Fruit fly (Drosophila melanogaster) whole organism, embryonic: Measurements from ENCODE around the gene CG34126.

Source experiments
- B-H2 ChIP-seq: fragments of 200-800 bp; sonication (Bioruptor generic); optimal IDR thresholded peaks from 2 replicates; lab custom pipeline; 2018; ENCODE audit warnings: missing biosample characterization, mild to moderate bottlenecking, missing genetic modification characterization
- CG10959 ChIP-seq: fragments of 200-800 bp; sonication (Bioruptor generic); IDR thresholded peaks from 2 replicates; pipeline ENCODE4 v1.3.6; 2022; ENCODE audit warnings: missing biosample characterization, missing genetic modification characterization
- CG11398 ChIP-seq: fragments of 200-800 bp; sonication (Bioruptor generic); optimal IDR thresholded peaks from 2 replicates; lab custom pipeline; 2016; ENCODE audit warnings: missing biosample characterization, missing genetic modification characterization
- CG11504 ChIP-seq: fragments of 200-800 bp; sonication (Bioruptor generic); optimal IDR thresholded peaks from 3 replicates; lab custom pipeline; 2019; ENCODE audit warnings: missing biosample characterization, mild to moderate bottlenecking, missing genetic modification characterization, moderate library complexity
- CG12104 ChIP-seq: fragments of 200-800 bp; sonication (Bioruptor generic); optimal IDR thresholded peaks from 3 replicates; lab custom pipeline; 2016; ENCODE audit warnings: missing biosample characterization, missing genetic modification characterization
- CG13296 ChIP-seq: fragments of 200-800 bp; sonication (Bioruptor generic); optimal IDR thresholded peaks from 3 replicates; lab custom pipeline; 2018; ENCODE audit warnings: missing biosample characterization, mild to moderate bottlenecking, missing genetic modification characterization
- CG13775 ChIP-seq: fragments of 200-800 bp; sonication (Bioruptor generic); optimal IDR thresholded peaks from 3 replicates; lab custom pipeline; 2017; ENCODE audit warnings: missing biosample characterization, mild to moderate bottlenecking, missing genetic modification characterization
- CG14014 ChIP-seq: fragments of 200-800 bp; sonication (Bioruptor generic); IDR thresholded peaks from 2 replicates; pipeline ENCODE4 v1.3.6; 2022; ENCODE audit warnings: missing biosample characterization, missing genetic modification characterization
- CG14050 ChIP-seq: fragments of 200-800 bp; sonication (Bioruptor generic); IDR thresholded peaks from 3 replicates; pipeline ENCODE4 v1.3.6; 2022; ENCODE audit warnings: missing biosample characterization, missing genetic modification characterization
- CG14441 ChIP-seq: fragments of 200-800 bp; sonication (Bioruptor generic); IDR thresholded peaks from 2 replicates; pipeline ENCODE4 v1.3.6; 2022; ENCODE audit warnings: missing biosample characterization, missing genetic modification characterization
- CG15073 ChIP-seq: fragments of 200-800 bp; sonication (Bioruptor generic); optimal IDR thresholded peaks from 2 replicates; lab custom pipeline; 2016; ENCODE audit warnings: missing biosample characterization, missing genetic modification characterization
- CG15601 ChIP-seq: fragments of 200-800 bp; sonication (Bioruptor generic); optimal IDR thresholded peaks from 3 replicates; lab custom pipeline; 2019; ENCODE audit warnings: missing biosample characterization, mild to moderate bottlenecking, missing genetic modification characterization, moderate library complexity
- CG17359 ChIP-seq: fragments of 200-800 bp; sonication (Bioruptor generic); optimal IDR thresholded peaks from 3 replicates; lab custom pipeline; 2018; ENCODE audit warnings: missing biosample characterization, mild to moderate bottlenecking, missing genetic modification characterization, moderate library complexity
- CG17568 ChIP-seq: fragments of 200-800 bp; sonication (Bioruptor generic); optimal IDR thresholded peaks from 2 replicates; lab custom pipeline; 2018; ENCODE audit warnings: missing biosample characterization, mild to moderate bottlenecking, missing genetic modification characterization, moderate library complexity
- CG33213 ChIP-seq: fragments of 200-800 bp; sonication (Bioruptor generic); optimal IDR thresholded peaks from 3 replicates; lab custom pipeline; 2016; ENCODE audit warnings: missing biosample characterization, missing genetic modification characterization
- CG4282 ChIP-seq: fragments of 200-800 bp; sonication (Bioruptor generic); optimal IDR thresholded peaks from 2 replicates; lab custom pipeline; 2016; ENCODE audit warnings: missing biosample characterization, missing genetic modification characterization
- CG4707 ChIP-seq: fragments of 200-800 bp; sonication (Bioruptor generic); optimal IDR thresholded peaks from 2 replicates; lab custom pipeline; 2018; ENCODE audit warnings: missing biosample characterization, mild to moderate bottlenecking, missing genetic modification characterization, moderate library complexity
- CG8359 ChIP-seq: fragments of 200-800 bp; sonication (Bioruptor generic); optimal IDR thresholded peaks from 2 replicates; lab custom pipeline; 2017; ENCODE audit warnings: missing biosample characterization, mild to moderate bottlenecking, missing genetic modification characterization, borderline replicate concordance
- CG8478 ChIP-seq: fragments of >200 bp; optimal IDR thresholded peaks from 2 replicates; lab custom pipeline; 2018
- CG8924 ChIP-seq: fragments of 200-800 bp; optimal IDR thresholded peaks from 3 replicates; lab custom pipeline; 2019; ENCODE audit warnings: missing biosample characterization, mild to moderate bottlenecking, missing genetic modification characterization, moderate library complexity
- CG9215 ChIP-seq: fragments of 200-800 bp; sonication (Bioruptor generic); IDR thresholded peaks from 2 replicates; pipeline ENCODE4 v1.3.6; 2022; ENCODE audit warnings: missing biosample characterization, missing genetic modification characterization
- Dad ChIP-seq: fragments of 200-800 bp; sonication (Bioruptor generic); optimal IDR thresholded peaks from 3 replicates; lab custom pipeline; 2016; ENCODE audit warnings: missing biosample characterization, missing genetic modification characterization
- Doc2 ChIP-seq: fragments of 200-800 bp; sonication (Bioruptor generic); IDR thresholded peaks from 2 replicates; pipeline ENCODE4 v1.3.6; 2022; ENCODE audit warnings: missing biosample characterization, missing genetic modification characterization
- Dp ChIP-seq: fragments of 200-800 bp; sonication (Bioruptor generic); optimal IDR thresholded peaks from 2 replicates; lab custom pipeline; 2018; ENCODE audit warnings: missing biosample characterization, mild to moderate bottlenecking, missing genetic modification characterization, moderate library complexity
- E2f2 ChIP-seq: fragments of 200-800 bp; sonication (Bioruptor generic); IDR thresholded peaks from 2 replicates; pipeline ENCODE4 v1.3.6; 2022; ENCODE audit warnings: missing biosample characterization, missing genetic modification characterization
- ERR ChIP-seq: fragments of 200-800 bp; sonication (Bioruptor generic); optimal IDR thresholded peaks from 2 replicates; lab custom pipeline; 2016; ENCODE audit warnings: missing biosample characterization, missing genetic modification characterization
- Ets97D ChIP-seq: fragments of 200-800 bp; sonication (Bioruptor generic); optimal IDR thresholded peaks from 3 replicates; lab custom pipeline; 2016; ENCODE audit warnings: missing biosample characterization, missing genetic modification characterization
- Fer2 ChIP-seq: fragments of 200-800 bp; sonication (Bioruptor generic); optimal IDR thresholded peaks from 2 replicates; lab custom pipeline; 2018; ENCODE audit warnings: missing biosample characterization, mild to moderate bottlenecking, missing genetic modification characterization, moderate library complexity
- Hr3 ChIP-seq: fragments of 200-800 bp; sonication (Bioruptor generic); optimal IDR thresholded peaks from 3 replicates; lab custom pipeline; 2016; ENCODE audit warnings: missing biosample characterization, missing genetic modification characterization
- Hsf ChIP-seq: fragments of 200-800 bp; sonication (Bioruptor generic); optimal IDR thresholded peaks from 3 replicates; lab custom pipeline; 2016; ENCODE audit warnings: missing biosample characterization, missing genetic modification characterization
- Kr ChIP-seq: fragments of 200-800 bp; sonication (Bioruptor generic); optimal IDR thresholded peaks from 2 replicates; lab custom pipeline; 2017; ENCODE audit warnings: missing biosample characterization, mild to moderate bottlenecking, missing genetic modification characterization
- Myb ChIP-seq: fragments of 200-800 bp; sonication (Bioruptor generic); optimal IDR thresholded peaks from 2 replicates; lab custom pipeline; 2016; ENCODE audit warnings: missing biosample characterization, missing genetic modification characterization
- NC2α ChIP-seq: fragments of 200-800 bp; sonication (Bioruptor generic); optimal IDR thresholded peaks from 2 replicates; lab custom pipeline; 2016; ENCODE audit warnings: missing biosample characterization, missing genetic modification characterization
- TFAM ChIP-seq: fragments of 200-800 bp; sonication (Bioruptor generic); optimal IDR thresholded peaks from 2 replicates; lab custom pipeline; 2017; ENCODE audit warnings: missing biosample characterization, missing genetic modification characterization, inconsistent platforms
- bigmax ChIP-seq: fragments of 200-800 bp; sonication (Bioruptor generic); optimal IDR thresholded peaks from 2 replicates; lab custom pipeline; 2018; ENCODE audit warnings: missing biosample characterization, mild to moderate bottlenecking, missing genetic modification characterization
- da ChIP-seq: fragments of 200-800 bp; sonication (Bioruptor generic); optimal IDR thresholded peaks from 2 replicates; lab custom pipeline; 2016; ENCODE audit warnings: missing biosample characterization, missing genetic modification characterization
- dysf ChIP-seq: fragments of 200-800 bp; sonication (Bioruptor generic); IDR thresholded peaks from 3 replicates; pipeline ENCODE4 v1.3.6; 2022; ENCODE audit warnings: missing biosample characterization, missing genetic modification characterization
- exex ChIP-seq: fragments of 200-800 bp; sonication (Bioruptor generic); optimal IDR thresholded peaks from 4 replicates; lab custom pipeline; 2018; ENCODE audit warnings: missing biosample characterization, mild to moderate bottlenecking, missing genetic modification characterization, moderate library complexity
- gsb ChIP-seq: fragments of 200-800 bp; sonication (Bioruptor generic); IDR thresholded peaks from 2 replicates; pipeline ENCODE4 v1.3.6; 2022; ENCODE audit warnings: missing biosample characterization, missing genetic modification characterization
- gt ChIP-seq: fragments of 200-800 bp; sonication (Bioruptor generic); IDR thresholded peaks from 2 replicates; pipeline ENCODE4 v1.3.6; 2022; ENCODE audit warnings: missing biosample characterization, missing genetic modification characterization
- hth ChIP-seq: fragments of >200 bp; optimal IDR thresholded peaks from 2 replicates; lab custom pipeline; 2017; ENCODE audit warnings: inconsistent platforms
- lilli ChIP-seq: fragments of 200-800 bp; sonication (Bioruptor generic); optimal IDR thresholded peaks from 3 replicates; lab custom pipeline; 2016; ENCODE audit warnings: missing biosample characterization, missing genetic modification characterization
- pan ChIP-seq, 4 experiments: fragments of >200 bp in 3 of 4; fragments of 200-800 bp in 1 of 4; sonication (Bioruptor generic) in 1 of 4; optimal IDR thresholded peaks in 3 of 4; IDR thresholded peaks in 1 of 4; 2 replicates each; pipeline versions ENCODE4 v1.3.6 to Lab custom; 2017 to 2022; ENCODE audit warnings: missing biosample characterization in 2 of 4, missing genetic modification characterization in 2 of 4, mixed read lengths in 1 of 4
- pb ChIP-seq: fragments of 200-800 bp; sonication (Bioruptor generic); optimal IDR thresholded peaks from 3 replicates; lab custom pipeline; 2016; ENCODE audit warnings: missing biosample characterization, missing genetic modification characterization
- phol ChIP-seq: fragments of 200-800 bp; sonication (Bioruptor generic); optimal IDR thresholded peaks from 3 replicates; lab custom pipeline; 2018; ENCODE audit warnings: missing biosample characterization, mild to moderate bottlenecking, missing genetic modification characterization, moderate library complexity
- prd ChIP-seq, 3 experiments: fragments of >200 bp in 2 of 3; fragments of 200-800 bp in 1 of 3; sonication (Bioruptor generic) in 1 of 3; optimal IDR thresholded peaks in 2 of 3; IDR thresholded peaks in 1 of 3; 2 replicates in 2 of 3; 3 replicates in 1 of 3; pipeline versions ENCODE4 v1.3.6 to Lab custom; 2017 to 2022; ENCODE audit warnings: missing biosample characterization in 1 of 3, missing genetic modification characterization in 1 of 3
- sd ChIP-seq: fragments of 200-800 bp; sonication (Bioruptor generic); optimal IDR thresholded peaks from 3 replicates; lab custom pipeline; 2018; ENCODE audit warnings: missing biosample characterization, mild to moderate bottlenecking, missing genetic modification characterization, moderate library complexity
- sima ChIP-seq: fragments of 200-800 bp; sonication (Bioruptor generic); optimal IDR thresholded peaks from 2 replicates; lab custom pipeline; 2016; ENCODE audit warnings: missing biosample characterization, missing genetic modification characterization
- slp2 ChIP-seq: fragments of 200-800 bp; sonication (Bioruptor generic); optimal IDR thresholded peaks from 2 replicates; lab custom pipeline; 2016; ENCODE audit warnings: missing biosample characterization, missing genetic modification characterization
- sqz ChIP-seq: fragments of 200-800 bp; sonication (Bioruptor generic); optimal IDR thresholded peaks from 3 replicates; lab custom pipeline; 2018; ENCODE audit warnings: missing biosample characterization, mild to moderate bottlenecking, missing genetic modification characterization

CG34126 gene

dm6 chr2L:4976988-4977551, 4.3 kb upstream of the CG34126 start, which contains the start of the genes Gmd and CG3792 (continued):
- TF ChIP-seq Myb (GFP tag; lab: Kevin White, UChicago) (peak; percentile 77), CG10959 (GFP tag; lab: Robert Waterston, UW) (peak; percentile 95), Hsf (peak; percentile 97), CG14050 (GFP tag; lab: Robert Waterston, UW) (peak; percentile 93), CG15601 (peak; percentile 92), sd (tag; lab: Kevin White, UChicago) (peak; percentile 93), da (GFP tag; lab: Kevin White, UChicago) (peak; percentile 69), CG8478 (lab: Kevin White, UChicago) (no peak), pan (optimal IDR thresholded peaks at IDR 0.05; lab: Kevin White, UChicago) (no peak), pan (GFP tag; optimal IDR thresholded peaks at IDR 0.05 in 1 of 2, IDR thresholded peaks at IDR 0.05 in 1 of 2) (peak in 1 of 2 experiments; percentile 96), pb (GFP tag; lab: Kevin White, UChicago) (peak; percentile 86), CG9215 (peak; percentile 96), CG8924 (tag; lab: Kevin White, UChicago) (peak; percentile 94), Kr (no peak), ERR (GFP tag; lab: Kevin White, UChicago) (peak; percentile 90), phol (tag; lab: Kevin White, UChicago) (peak; percentile 96), CG13296 (GFP tag; lab: Kevin White, UChicago) (peak; percentile 95), CG14014 (peak; percentile 95), Dad (GFP tag; lab: Kevin White, UChicago) (peak; percentile 94), CG8359 (GFP tag; lab: Kevin White, UChicago) (peak; percentile 88), Doc2 (peak; percentile 82), bigmax (no peak), CG4707 (GFP tag; lab: Kevin White, UChicago) (peak; percentile 95), Fer2 (tag; lab: Kevin White, UChicago) (peak; percentile 92), hth (lab: Kevin White, UChicago) (no peak), prd (optimal IDR thresholded peaks at IDR 0.05; lab: Kevin White, UChicago) (no peak), prd (GFP tag; IDR thresholded peaks at IDR 0.05; lab: Robert Waterston, UW) (peak; percentile 97), CG17568 (GFP tag; lab: Kevin White, UChicago) (no peak), Dp (peak; percentile 22), CG11504 (peak; percentile 94), CG17359 (tag; lab: Kevin White, UChicago) (peak; percentile 95), Ets97D (GFP tag; lab: Kevin White, UChicago) (peak; percentile 87), B-H2 (GFP tag; lab: Kevin White, UChicago) (peak; percentile 96), TFAM (GFP tag; lab: Kevin White, UChicago) (peak; percentile 69), exex (peak; percentile 72), CG15073 (peak; percentile 58), CG4282 (GFP tag; lab: Kevin White, UChicago) (peak; percentile 96), Hr3 (GFP tag; lab: Kevin White, UChicago) (peak; percentile 95), CG11398 (GFP tag; lab: Kevin White, UChicago) (peak; percentile 88), CG13775 (GFP tag; lab: Kevin White, UChicago) (peak; percentile 96), sima (GFP tag; lab: Kevin White, UChicago) (peak; percentile 77), gsb (GFP tag; lab: Robert Waterston, UW) (peak; percentile 91), CG14441 (GFP tag; lab: Robert Waterston, UW) (peak; percentile 96), NC2α (GFP tag; lab: Kevin White, UChicago) (peak; percentile 90), E2f2 (peak; percentile 81), CG12104 (GFP tag; lab: Kevin White, UChicago) (peak; percentile 93), slp2 (GFP tag; lab: Kevin White, UChicago) (peak; percentile 94), gt (peak; percentile 87), sqz (GFP tag; lab: Kevin White, UChicago) (peak; percentile 91), lilli (GFP tag; lab: Kevin White, UChicago) (peak; percentile 98), CG33213 (GFP tag; lab: Kevin White, UChicago) (peak; percentile 86), dysf (GFP tag; lab: Robert Waterston, UW) (peak; percentile 97)
